Worm (Caenorhabditis elegans) whole organism, L4 larva: ENCODE measurements around the gene top-3.

Experiments used
- F10B5.3 ChIP-seq: sonication (generic microtip); optimal IDR thresholded peaks from 2 replicates; lab custom pipeline; 2016; ENCODE audit warnings: mild to moderate bottlenecking, missing genetic modification characterization, missing compliant biosample characterization
- F26F4.8 ChIP-seq: fragments of 200-800 bp; sonication (Bioruptor generic); conservative IDR thresholded peaks from 2 replicates; pipeline ENCODE4 v1.3.6; 2022; ENCODE audit warnings: missing genetic modification characterization, missing compliant biosample characterization
- R02D3.7 ChIP-seq: fragments of 150-350 bp; sonication (generic microtip); optimal IDR thresholded peaks from 3 replicates; lab custom pipeline; 2014; ENCODE audit warnings: missing biosample characterization, missing genetic modification characterization
- T26A8.4 ChIP-seq: fragments of 200-800 bp; sonication (Bioruptor generic); IDR thresholded peaks from 2 replicates; pipeline ENCODE4 v1.3.6; 2022; ENCODE audit warnings: missing genetic modification characterization, missing compliant biosample characterization
- Y48G9A.11 ChIP-seq: fragments of 200-800 bp; sonication (Bioruptor generic); IDR thresholded peaks from 2 replicates; pipeline ENCODE4 v1.3.6; 2022; ENCODE audit warnings: missing genetic modification reagents, missing genetic modification characterization, missing compliant biosample characterization
- Y75B8A.6 ChIP-seq: fragments of 200-800 bp; sonication (Bioruptor generic); IDR thresholded peaks from 2 replicates; pipeline ENCODE4 v1.3.6; 2022; ENCODE audit warnings: missing genetic modification reagents, missing genetic modification characterization, missing compliant biosample characterization
- attf-4 ChIP-seq: sonication (generic microtip); optimal IDR thresholded peaks from 3 replicates; lab custom pipeline; 2017; ENCODE audit warnings: missing biosample characterization, missing genetic modification characterization
- ceh-20 ChIP-seq: fragments of 200-800 bp; sonication (Bioruptor generic); IDR thresholded peaks from 2 replicates; pipeline ENCODE4 v1.3.6; 2022; ENCODE audit warnings: missing genetic modification reagents, missing genetic modification characterization, missing compliant biosample characterization
- ceh-32 ChIP-seq: sonication (generic microtip); optimal IDR thresholded peaks from 2 replicates; lab custom pipeline; 2016; ENCODE audit warnings: mild to moderate bottlenecking, missing genetic modification characterization, missing compliant biosample characterization; ENCODE audit not compliant: poor library complexity
- ceh-44 ChIP-seq: fragments of 200-800 bp; sonication (Bioruptor generic); IDR thresholded peaks from 2 replicates; pipeline ENCODE4 v1.3.6; 2022; ENCODE audit warnings: missing genetic modification reagents, missing genetic modification characterization, missing compliant biosample characterization
- ceh-82 ChIP-seq: sonication (generic microtip); optimal IDR thresholded peaks from 2 replicates; lab custom pipeline; 2017; ENCODE audit warnings: missing biosample characterization, missing genetic modification characterization
- ctbp-1 ChIP-seq: fragments of 200-800 bp; sonication (Bioruptor generic); IDR thresholded peaks from 2 replicates; pipeline ENCODE4 v1.3.6; 2022; ENCODE audit warnings: missing genetic modification reagents, missing genetic modification characterization, missing compliant biosample characterization
- daf-16 ChIP-seq, 3 experiments: sonication (generic microtip); optimal IDR thresholded peaks; 2 replicates each; lab custom pipeline; 2016 to 2017; ENCODE audit warnings: missing genetic modification characterization in 3 of 3, missing genetic modification reagents in 3 of 3, mild to moderate bottlenecking in 2 of 3, missing compliant biosample characterization in 2 of 3, missing biosample characterization in 1 of 3, moderate library complexity in 1 of 3
- dve-1 ChIP-seq: sonication (generic microtip); optimal IDR thresholded peaks from 2 replicates; lab custom pipeline; 2017; ENCODE audit warnings: antibody characterized with exemption, mild to moderate bottlenecking, missing genetic modification characterization, missing compliant biosample characterization; ENCODE audit not compliant: insufficient read depth
- egl-43 ChIP-seq: fragments of 200-800 bp; sonication (Bioruptor generic); IDR thresholded peaks from 2 replicates; pipeline ENCODE4 v1.3.6; 2022; ENCODE audit warnings: missing genetic modification reagents, missing genetic modification characterization, missing compliant biosample characterization
- fos-1 ChIP-seq: fragments of 150-350 bp; optimal IDR thresholded peaks from 2 replicates; lab custom pipeline; 2014; ENCODE audit warnings: missing biosample characterization, missing genetic modification characterization
- hlh-11 ChIP-seq: fragments of 200-800 bp; sonication (Bioruptor generic); optimal IDR thresholded peaks from 2 replicates; lab custom pipeline; 2018; ENCODE audit warnings: mild to moderate bottlenecking, missing genetic modification characterization, missing compliant biosample characterization
- hmg-1.1 ChIP-seq: fragments of 200-800 bp; sonication (Bioruptor generic); IDR thresholded peaks from 2 replicates; pipeline ENCODE4 v1.3.6; 2022; ENCODE audit warnings: missing genetic modification reagents, missing genetic modification characterization, missing compliant biosample characterization
- lim-7 ChIP-seq: fragments of 200-800 bp; sonication (Bioruptor generic); IDR thresholded peaks from 2 replicates; pipeline ENCODE4 v1.3.6; 2022; ENCODE audit warnings: missing genetic modification characterization, missing compliant biosample characterization
- lin-29 ChIP-seq: fragments of 200-800 bp; sonication (Bioruptor generic); IDR thresholded peaks from 2 replicates; pipeline ENCODE4 v1.3.6; 2022; ENCODE audit warnings: missing genetic modification reagents, missing genetic modification characterization, missing compliant biosample characterization
- lin-38 ChIP-seq: fragments of 200-800 bp; sonication (Bioruptor generic); IDR thresholded peaks from 2 replicates; pipeline ENCODE4 v1.3.6; 2022; ENCODE audit warnings: missing genetic modification reagents, missing genetic modification characterization, missing compliant biosample characterization
- lin-39 ChIP-seq: fragments of 150-350 bp; optimal IDR thresholded peaks from 2 replicates; lab custom pipeline; 2014; ENCODE audit warnings: missing biosample characterization, missing genetic modification reagents, missing genetic modification characterization
- madf-9 ChIP-seq: fragments of 200-800 bp; sonication (Bioruptor generic); conservative IDR thresholded peaks from 2 replicates; pipeline ENCODE4 v1.3.6; 2022; ENCODE audit warnings: missing genetic modification reagents, missing genetic modification characterization, missing compliant biosample characterization
- mdl-1 ChIP-seq, 2 experiments: fragments of 150-350 bp in 1 of 2; sonication (generic microtip) in 1 of 2; optimal IDR thresholded peaks; 2 replicates each; lab custom pipeline; 2014 to 2017; ENCODE audit warnings: missing biosample characterization in 2 of 2, missing genetic modification characterization in 2 of 2
- mes-2 ChIP-seq: sonication (generic microtip); optimal IDR thresholded peaks from 2 replicates; lab custom pipeline; 2016; ENCODE audit warnings: missing genotype, mild to moderate bottlenecking, missing genetic modification characterization, missing compliant biosample characterization; ENCODE audit not compliant: poor library complexity, severe bottlenecking
- mxl-3 ChIP-seq: fragments of 200-800 bp; sonication (Bioruptor generic); optimal IDR thresholded peaks from 2 replicates; lab custom pipeline; 2018; ENCODE audit warnings: mild to moderate bottlenecking, missing genetic modification characterization, missing compliant biosample characterization
- nhr-11 ChIP-seq: fragments of 150-350 bp; optimal IDR thresholded peaks from 2 replicates; lab custom pipeline; 2014; ENCODE audit warnings: missing biosample characterization, missing genetic modification characterization
- nhr-111 ChIP-seq: fragments of 200-800 bp; sonication (Bioruptor generic); optimal IDR thresholded peaks from 2 replicates; lab custom pipeline; 2018; ENCODE audit warnings: mild to moderate bottlenecking, missing genetic modification characterization, missing compliant biosample characterization
- nhr-48 ChIP-seq: sonication (generic microtip); optimal IDR thresholded peaks from 2 replicates; lab custom pipeline; 2016; ENCODE audit warnings: mild to moderate bottlenecking, missing genetic modification characterization, missing compliant biosample characterization
- nhr-6 ChIP-seq: fragments of 150-350 bp; optimal IDR thresholded peaks from 2 replicates; lab custom pipeline; 2014; ENCODE audit warnings: missing biosample characterization, missing genetic modification characterization
- nhr-76 ChIP-seq: fragments of 150-350 bp; optimal IDR thresholded peaks from 2 replicates; lab custom pipeline; 2014; ENCODE audit warnings: missing biosample characterization, missing genetic modification characterization
- pha-4 ChIP-seq, 2 experiments: fragments of 150-350 bp in 1 of 2; fragments of 200-800 bp in 1 of 2; sonication (Bioruptor generic) in 1 of 2; IDR thresholded peaks in 1 of 2; optimal IDR thresholded peaks in 1 of 2; 2 replicates each; pipeline versions ENCODE4 v1.3.6 to Lab custom; 2014 to 2022; ENCODE audit warnings: missing genetic modification characterization in 2 of 2, missing genetic modification reagents in 2 of 2, missing biosample characterization in 1 of 2, missing compliant biosample characterization in 1 of 2
- pqm-1 ChIP-seq: sonication (generic microtip); optimal IDR thresholded peaks from 2 replicates; lab custom pipeline; 2017; ENCODE audit warnings: missing biosample characterization, missing genetic modification characterization
- rbr-2 ChIP-seq: sonication (generic microtip); optimal IDR thresholded peaks from 2 replicates; lab custom pipeline; 2016; ENCODE audit warnings: missing genotype, missing genetic modification characterization, missing compliant biosample characterization
- set-16 ChIP-seq: fragments of 200-800 bp; sonication (Bioruptor generic); IDR thresholded peaks from 2 replicates; pipeline ENCODE4 v1.3.6; 2022; ENCODE audit warnings: missing genetic modification reagents, missing genetic modification characterization, missing compliant biosample characterization
- spr-3 ChIP-seq: fragments of 200-800 bp; sonication (Bioruptor generic); optimal IDR thresholded peaks from 2 replicates; lab custom pipeline; 2018; ENCODE audit warnings: mild to moderate bottlenecking, missing genetic modification characterization, missing compliant biosample characterization
- tra-1 ChIP-seq: fragments of 200-800 bp; sonication (Bioruptor generic); IDR thresholded peaks from 2 replicates; pipeline ENCODE4 v1.3.6; 2022; ENCODE audit warnings: missing genetic modification reagents, missing genetic modification characterization, missing compliant biosample characterization
- unc-39 ChIP-seq: sonication (generic microtip); optimal IDR thresholded peaks from 2 replicates; lab custom pipeline; 2017; ENCODE audit warnings: missing biosample characterization, missing genetic modification characterization
- unc-62 ChIP-seq, 3 experiments: fragments of 150-350 bp in 1 of 3; sonication (generic microtip); optimal IDR thresholded peaks in 2 of 3; peaks in 1 of 3; 1 replicate in 1 of 3; 2 replicates in 2 of 3; lab custom pipeline; 2014 to 2017; ENCODE audit warnings: missing biosample characterization in 3 of 3, missing genetic modification characterization in 3 of 3, missing genetic modification reagents in 3 of 3, missing genotype in 1 of 3
- vab-7 ChIP-seq: fragments of 200-800 bp; sonication (Bioruptor generic); IDR thresholded peaks from 2 replicates; pipeline ENCODE4 v1.3.6; 2022; ENCODE audit warnings: missing genetic modification reagents, missing genetic modification characterization, missing compliant biosample characterization
- zag-1 ChIP-seq: fragments of 150-350 bp; optimal IDR thresholded peaks from 2 replicates; lab custom pipeline; 2014; ENCODE audit warnings: missing biosample characterization, missing genetic modification characterization
- zfp-2 ChIP-seq: sonication (generic microtip); optimal IDR thresholded peaks from 2 replicates; lab custom pipeline; 2016; ENCODE audit warnings: mild to moderate bottlenecking, missing genetic modification characterization, missing compliant biosample characterization
- zip-2 ChIP-seq: fragments of 150-350 bp; optimal IDR thresholded peaks from 2 replicates; lab custom pipeline; 2014; ENCODE audit warnings: missing biosample characterization, missing genetic modification characterization
- ztf-11 ChIP-seq: fragments of 150-350 bp; optimal IDR thresholded peaks from 2 replicates; lab custom pipeline; 2014; ENCODE audit warnings: missing biosample characterization, missing genetic modification characterization
- ztf-7 ChIP-seq: fragments of 150-350 bp; optimal IDR thresholded peaks from 2 replicates; lab custom pipeline; 2014; ENCODE audit warnings: missing biosample characterization, missing genetic modification characterization

The top-3 gene

DNA sequence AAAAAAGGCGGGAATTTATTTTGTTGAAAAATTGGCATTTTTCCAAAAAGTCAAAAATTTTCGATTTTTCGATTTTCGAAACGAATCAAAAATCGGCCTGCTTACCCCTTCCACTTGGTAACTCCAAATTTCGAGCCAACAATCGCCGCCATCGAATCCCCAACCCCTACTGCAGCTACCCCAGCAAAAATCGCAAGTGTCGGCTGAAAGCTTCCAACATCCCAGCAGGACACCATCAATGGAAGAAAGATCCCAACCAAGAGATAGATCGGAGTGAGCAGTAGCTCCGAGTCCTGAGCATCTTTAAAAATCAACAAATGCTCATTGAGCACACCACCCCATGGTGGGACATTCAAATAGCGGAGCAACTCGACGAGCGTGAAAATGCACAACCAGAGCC is 29.1 kb downstream of the top-3 start:
- TF ChIP-seq unc-39 (tag; lab: Kevin White, UChicago), result no peak
- 0 out of 2 replicates have a peak, but pooled peaks have one; percentile 7 for TF ChIP-seq set-16 (GFP tag; lab: Robert Waterston, UW)
- TF ChIP-seq zag-1 (tag; lab: Kevin White, UChicago), result no peak
- TF ChIP-seq mes-2, result no peak
- TF ChIP-seq unc-62 (GFP tag; optimal IDR thresholded peaks at IDR 0.05 in 1 of 2; lab: Kevin White, UChicago), result peak in 1 of 2 experiments; percentile 90
- TF ChIP-seq unc-62 (tag; optimal IDR thresholded peaks at IDR 0.05; lab: Kevin White, UChicago), result no peak
- no peak for TF ChIP-seq ztf-11 (tag; lab: Kevin White, UChicago)

DNA sequence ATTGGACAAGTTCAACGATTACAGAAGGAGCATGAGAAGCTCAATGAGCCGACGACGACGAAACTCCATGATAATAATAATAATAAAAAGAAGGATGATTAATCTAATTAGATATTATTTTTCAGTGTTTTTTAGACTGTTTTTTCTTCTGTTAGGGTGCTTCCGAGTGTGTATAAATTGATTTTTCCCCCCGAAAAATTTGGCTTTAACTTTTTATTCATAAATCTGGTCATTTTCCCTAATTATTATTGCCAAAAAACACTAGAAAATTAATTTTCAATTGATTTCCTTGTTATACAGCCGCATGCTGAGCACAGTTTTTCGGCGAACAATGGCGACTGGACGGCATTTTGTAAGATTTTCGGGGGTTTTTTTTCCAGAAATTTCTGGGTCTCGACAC is 36.4 kb downstream of the top-3 start, which contains the start of gene nft-1:
Gene nft-1 (plus strand): TSS at position 301 of the 400 bp plus-strand sequence.
- TF ChIP-seq nhr-111 (GFP tag; lab: Kevin White, UChicago), result no peak
- TF ChIP-seq lin-38 (GFP tag; lab: Robert Waterston, UW), result no peak
- TF ChIP-seq F26F4.8 (GFP tag; lab: Robert Waterston, UW), result no peak
- no peak for TF ChIP-seq hmg-1.1 (GFP tag; lab: Robert Waterston, UW)
- TF ChIP-seq rbr-2 (tag; lab: Kevin White, UChicago), result no peak
- no peak for TF ChIP-seq lin-39 (tag; lab: Kevin White, UChicago)
- TF ChIP-seq fos-1 (tag; lab: Kevin White, UChicago), result no peak
- TF ChIP-seq attf-4 (tag; lab: Kevin White, UChicago), result no peak
- no peak for TF ChIP-seq egl-43 (GFP tag; lab: Robert Waterston, UW)
- TF ChIP-seq tra-1 (GFP tag; lab: Robert Waterston, UW), result no peak
- TF ChIP-seq nhr-11 (tag; lab: Kevin White, UChicago), result no peak
- TF ChIP-seq R02D3.7 (tag; lab: Kevin White, UChicago), result no peak
- no peak for TF ChIP-seq nhr-6 (tag; lab: Kevin White, UChicago)
- no peak for TF ChIP-seq ceh-32
- TF ChIP-seq ceh-20, result no peak

DNA sequence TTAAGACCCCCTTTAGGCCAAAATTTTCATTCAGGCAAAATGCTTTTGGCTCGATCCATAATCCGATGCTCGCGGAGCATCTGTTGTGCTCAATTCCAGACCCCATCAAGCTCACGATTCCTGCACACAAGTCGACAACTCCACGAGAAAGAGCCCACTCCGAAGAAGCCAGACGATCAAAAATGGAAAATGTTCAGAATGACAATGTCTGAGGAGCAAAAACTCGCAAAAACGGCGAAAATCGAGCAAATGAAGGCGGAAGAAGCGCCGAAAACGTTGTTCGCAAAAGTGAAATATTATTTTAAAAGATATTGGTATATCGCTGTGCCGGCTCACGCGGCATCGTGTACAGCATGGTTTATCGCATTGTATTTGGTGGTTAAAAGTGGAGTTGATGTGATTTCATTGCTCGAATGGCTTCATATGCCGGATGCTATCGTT is 38.3 kb downstream of the top-3 start, which contains the start of gene Y56A3A.22:
Gene Y56A3A.22 (plus strand): TSS at position 35 of the 441 bp plus-strand sequence.
- TF ChIP-seq nhr-76 (tag; lab: Kevin White, UChicago) (no peak), mes-2 (peak; percentile 51), pha-4 (GFP tag; IDR thresholded peaks at IDR 0.05; lab: Robert Waterston, UW) (peak; percentile 58; the same call in 1 of the 2 replicates), pha-4 (tag; optimal IDR thresholded peaks at IDR 0.05; lab: Kevin White, UChicago) (no peak), hlh-11 (tag; lab: Kevin White, UChicago) (peak; percentile 42), daf-16 (GFP tag; optimal IDR thresholded peaks at IDR 0.05; lab: Kevin White, UChicago) (peak in 1 of 2 experiments; percentile 69), daf-16 (tag; optimal IDR thresholded peaks at IDR 0.05; lab: Kevin White, UChicago) (peak; percentile 27), set-16 (GFP tag; lab: Robert Waterston, UW) (peak; percentile 22; the same call in 1 of the 2 replicates), pqm-1 (tag; lab: Kevin White, UChicago) (no peak), mdl-1 (tag; optimal IDR thresholded peaks at IDR 0.05; lab: Kevin White, UChicago) (no peak), ceh-20 (peak; percentile 50; the same call in 1 of the 2 replicates), ceh-44 (GFP tag; lab: Robert Waterston, UW) (no peak), ztf-7 (no peak), dve-1 (peak; percentile 43), Y75B8A.6 (GFP tag; lab: Robert Waterston, UW) (no peak), T26A8.4 (GFP tag; lab: Robert Waterston, UW) (peak; percentile 85), nhr-48 (tag; lab: Kevin White, UChicago) (peak; percentile 14), F10B5.3 (tag; lab: Kevin White, UChicago) (no peak), vab-7 (peak; percentile 39; the same call in 1 of the 2 replicates), egl-43 (GFP tag; lab: Robert Waterston, UW) (peak; percentile 55; the same call in 1 of the 2 replicates), Y48G9A.11 (peak; percentile 43; the same call in 1 of the 2 replicates), F26F4.8 (GFP tag; lab: Robert Waterston, UW) (no peak), zip-2 (no peak), mxl-3 (GFP tag; lab: Kevin White, UChicago) (peak; percentile 6), madf-9 (GFP tag; lab: Robert Waterston, UW) (peak; percentile 17; the same call in 1 of the 2 replicates), ceh-82 (tag; lab: Kevin White, UChicago) (no peak), lim-7 (GFP tag; lab: Robert Waterston, UW) (0 out of 2 replicates have a peak, but pooled peaks have one; percentile 21), lin-29 (GFP tag; lab: Robert Waterston, UW) (no peak), zfp-2 (tag; lab: Kevin White, UChicago) (no peak), ctbp-1 (0 out of 2 replicates have a peak, but pooled peaks have one; percentile 37), spr-3 (GFP tag; lab: Kevin White, UChicago) (peak; percentile 67), R02D3.7 (tag; lab: Kevin White, UChicago) (no peak)
